Fruit fly (Drosophila melanogaster) whole organism, embryonic: ENCODE measurements around the gene CG10730.

Source experiments
- CG1024 ChIP-seq: fragments of 200-800 bp; sonication (Bioruptor generic); IDR thresholded peaks from 2 replicates; pipeline ENCODE4 v1.3.6; 2022; ENCODE audit warnings: missing biosample characterization, missing genetic modification characterization
- CG10366 ChIP-seq: fragments of 200-800 bp; sonication (Bioruptor generic); IDR thresholded peaks from 2 replicates; pipeline ENCODE4 v1.3.6; 2022; ENCODE audit warnings: missing biosample characterization, missing genetic modification characterization
- CG10959 ChIP-seq: fragments of 200-800 bp; sonication (Bioruptor generic); IDR thresholded peaks from 2 replicates; pipeline ENCODE4 v1.3.6; 2022; ENCODE audit warnings: missing biosample characterization, missing genetic modification characterization
- CG11085 ChIP-seq: fragments of 200-800 bp; sonication (Bioruptor generic); IDR thresholded peaks from 2 replicates; pipeline ENCODE4 v1.3.6; 2022; ENCODE audit warnings: missing biosample characterization, missing genetic modification characterization
- CG11247 ChIP-seq: fragments of 200-800 bp; sonication (Bioruptor generic); IDR thresholded peaks from 2 replicates; pipeline ENCODE4 v1.3.6; 2022; ENCODE audit warnings: missing biosample characterization, missing genetic modification characterization
- CG11456 ChIP-seq: fragments of 200-800 bp; sonication (Bioruptor generic); IDR thresholded peaks from 3 replicates; pipeline ENCODE4 v1.3.6; 2022; ENCODE audit warnings: missing biosample characterization, missing genetic modification characterization
- CG12236 ChIP-seq: fragments of 200-800 bp; sonication (Bioruptor generic); optimal IDR thresholded peaks from 2 replicates; lab custom pipeline; 2016; ENCODE audit warnings: missing biosample characterization, missing genetic modification characterization
- CG16779 ChIP-seq: fragments of 200-800 bp; sonication (Bioruptor generic); IDR thresholded peaks from 2 replicates; pipeline ENCODE4 v1.3.6; 2022; ENCODE audit warnings: missing biosample characterization, missing genetic modification characterization
- CG17912 ChIP-seq: fragments of 200-800 bp; sonication (Bioruptor generic); optimal IDR thresholded peaks from 2 replicates; lab custom pipeline; 2018; ENCODE audit warnings: missing biosample characterization, mild to moderate bottlenecking, missing genetic modification characterization
- CG2120 ChIP-seq: fragments of 200-800 bp; sonication (Bioruptor generic); optimal IDR thresholded peaks from 3 replicates; lab custom pipeline; 2016; ENCODE audit warnings: missing biosample characterization, missing genetic modification characterization
- CG30403 ChIP-seq: fragments of 200-800 bp; sonication (Bioruptor generic); optimal IDR thresholded peaks from 3 replicates; lab custom pipeline; 2016; ENCODE audit warnings: missing biosample characterization, missing genetic modification characterization
- CG32772 ChIP-seq: fragments of 200-800 bp; sonication (Bioruptor generic); IDR thresholded peaks from 2 replicates; pipeline ENCODE4 v1.3.6; 2022; ENCODE audit warnings: missing biosample characterization, missing genetic modification characterization
- CG33213 ChIP-seq: fragments of 200-800 bp; sonication (Bioruptor generic); optimal IDR thresholded peaks from 3 replicates; lab custom pipeline; 2016; ENCODE audit warnings: missing biosample characterization, missing genetic modification characterization
- CG3726 ChIP-seq: fragments of 200-800 bp; sonication (Bioruptor generic); IDR thresholded peaks from 3 replicates; pipeline ENCODE4, ENCODE4 v1.3.6; 2022; ENCODE audit warnings: missing biosample characterization, missing genetic modification characterization
- CG3995 ChIP-seq: fragments of 200-800 bp; sonication (Bioruptor generic); optimal IDR thresholded peaks from 3 replicates; lab custom pipeline; 2016; ENCODE audit warnings: missing biosample characterization, missing genetic modification characterization
- CG5180 ChIP-seq: fragments of 200-800 bp; sonication (Bioruptor generic); optimal IDR thresholded peaks from 3 replicates; lab custom pipeline; 2017; ENCODE audit warnings: missing biosample characterization, missing genetic modification characterization, mild to moderate bottlenecking, moderate library complexity, missing genetic modification reagents
- CG7357 ChIP-seq: fragments of 200-800 bp; sonication (Bioruptor generic); IDR thresholded peaks from 3 replicates; pipeline ENCODE4 v1.3.6; 2022; ENCODE audit warnings: missing biosample characterization, missing genetic modification characterization
- CG9609 ChIP-seq: fragments of 200-800 bp; sonication (Bioruptor generic); optimal IDR thresholded peaks from 3 replicates; lab custom pipeline; 2016; ENCODE audit warnings: missing biosample characterization, missing genetic modification characterization
- Camta ChIP-seq: fragments of 200-800 bp; sonication (Bioruptor generic); optimal IDR thresholded peaks from 2 replicates; lab custom pipeline; 2016; ENCODE audit warnings: missing biosample characterization, missing genetic modification characterization
- Eip74EF ChIP-seq, 2 experiments: fragments of 200-800 bp in 1 of 2; fragments of >200 bp in 1 of 2; sonication (Bioruptor generic) in 1 of 2; optimal IDR thresholded peaks; 2 replicates each; lab custom pipeline; 2017 to 2019; ENCODE audit warnings: missing biosample characterization in 2 of 2, missing genetic modification characterization in 2 of 2, mild to moderate bottlenecking in 1 of 2, moderate library complexity in 1 of 2
- HmgZ ChIP-seq: fragments of 200-800 bp; sonication (Bioruptor generic); optimal IDR thresholded peaks from 2 replicates; lab custom pipeline; 2018; ENCODE audit warnings: missing biosample characterization, mild to moderate bottlenecking, missing genetic modification characterization
- Hr39 ChIP-seq: fragments of >200 bp; optimal IDR thresholded peaks from 2 replicates; lab custom pipeline; 2017
- MESR4 ChIP-seq: fragments of 200-800 bp; sonication (Bioruptor generic); optimal IDR thresholded peaks from 2 replicates; lab custom pipeline; 2018; ENCODE audit warnings: missing biosample characterization, mild to moderate bottlenecking, missing genetic modification characterization, moderate library complexity
- Mes4 ChIP-seq: fragments of 200-800 bp; sonication (Bioruptor generic); optimal IDR thresholded peaks from 2 replicates; lab custom pipeline; 2016; ENCODE audit warnings: missing biosample characterization, missing genetic modification characterization
- Ravus ChIP-seq: fragments of 200-800 bp; sonication (Bioruptor generic); IDR thresholded peaks from 2 replicates; pipeline ENCODE4 v1.3.6; 2022; ENCODE audit warnings: missing biosample characterization, missing genetic modification characterization
- Six4 ChIP-seq: fragments of 200-800 bp; sonication (Bioruptor generic); optimal IDR thresholded peaks from 2 replicates; lab custom pipeline; 2016; ENCODE audit warnings: missing biosample characterization, missing genetic modification characterization
- ash1 ChIP-seq: fragments of 200-800 bp; sonication (Bioruptor generic); optimal IDR thresholded peaks from 2 replicates; lab custom pipeline; 2018; ENCODE audit warnings: missing biosample characterization, mild to moderate bottlenecking, missing genetic modification characterization
- chif ChIP-seq, 2 experiments: fragments of 200-800 bp; sonication (Bioruptor generic); optimal IDR thresholded peaks; 3 replicates each; lab custom pipeline; 2016; ENCODE audit warnings: missing biosample characterization in 2 of 2, missing genetic modification characterization in 2 of 2
- chinmo ChIP-seq: fragments of 200-800 bp; sonication (Bioruptor generic); IDR thresholded peaks from 4 replicates; pipeline ENCODE4 v1.3.6; 2022; ENCODE audit warnings: missing biosample characterization, missing genetic modification characterization; ENCODE audit not compliant: partially characterized antibody
- crol ChIP-seq: fragments of 200-800 bp; sonication (Bioruptor generic); IDR thresholded peaks from 2 replicates; pipeline ENCODE4 v1.3.6; 2022; ENCODE audit warnings: missing biosample characterization, missing genetic modification characterization
- da ChIP-seq: fragments of 200-800 bp; sonication (Bioruptor generic); optimal IDR thresholded peaks from 2 replicates; lab custom pipeline; 2016; ENCODE audit warnings: missing biosample characterization, missing genetic modification characterization
- dati ChIP-seq: fragments of 200-800 bp; sonication (Bioruptor generic); IDR thresholded peaks from 2 replicates; pipeline ENCODE4 v1.3.6; 2022; ENCODE audit warnings: missing biosample characterization, missing genetic modification characterization
- esg ChIP-seq: fragments of 200-800 bp; sonication (Bioruptor generic); conservative IDR thresholded peaks from 2 replicates; pipeline ENCODE4 v1.3.6; 2022; ENCODE audit warnings: missing biosample characterization, missing genetic modification characterization
- ewg ChIP-seq: fragments of 200-800 bp; sonication (Bioruptor generic); optimal IDR thresholded peaks from 3 replicates; lab custom pipeline; 2017; ENCODE audit warnings: mild to moderate bottlenecking, missing biosample characterization, missing genetic modification reagents, missing genetic modification characterization
- fru ChIP-seq: fragments of >200 bp; optimal IDR thresholded peaks from 2 replicates; lab custom pipeline; 2017
- gcm2 ChIP-seq: fragments of 200-800 bp; sonication (Bioruptor generic); optimal IDR thresholded peaks from 2 replicates; lab custom pipeline; 2016; ENCODE audit warnings: missing biosample characterization, missing genetic modification characterization
- gem ChIP-seq: fragments of 200-800 bp; sonication (Bioruptor generic); optimal IDR thresholded peaks from 2 replicates; lab custom pipeline; 2019; ENCODE audit warnings: missing biosample characterization, mild to moderate bottlenecking, missing genetic modification characterization, moderate library complexity
- inv ChIP-seq: fragments of 200-800 bp; sonication (Bioruptor generic); IDR thresholded peaks from 2 replicates; pipeline ENCODE4 v1.3.6; 2022; ENCODE audit warnings: missing biosample characterization, missing genetic modification characterization; ENCODE audit not compliant: partially characterized antibody
- lmd ChIP-seq: fragments of 200-800 bp; sonication (Bioruptor generic); IDR thresholded peaks from 2 replicates; pipeline ENCODE4 v1.3.6; 2022; ENCODE audit warnings: missing biosample characterization, missing genetic modification characterization
- maf-S ChIP-seq: fragments of 200-800 bp; sonication (Bioruptor generic); optimal IDR thresholded peaks from 2 replicates; lab custom pipeline; 2016; ENCODE audit warnings: missing biosample characterization, missing genetic modification characterization
- nerfin-2 ChIP-seq: fragments of 200-800 bp; sonication (Bioruptor generic); IDR thresholded peaks from 2 replicates; pipeline ENCODE4 v1.3.6; 2022; ENCODE audit warnings: missing biosample characterization, missing genetic modification characterization; ENCODE audit not compliant: partially characterized antibody
- pfk ChIP-seq: fragments of 200-800 bp; sonication (Bioruptor generic); optimal IDR thresholded peaks from 2 replicates; lab custom pipeline; 2018; ENCODE audit warnings: missing biosample characterization, mild to moderate bottlenecking, missing genetic modification characterization, moderate library complexity
- row ChIP-seq: fragments of 200-800 bp; sonication (Bioruptor generic); IDR thresholded peaks from 3 replicates; pipeline ENCODE4 v1.3.6; 2022; ENCODE audit warnings: missing biosample characterization, missing genetic modification characterization
- sd ChIP-seq: fragments of 200-800 bp; sonication (Bioruptor generic); optimal IDR thresholded peaks from 3 replicates; lab custom pipeline; 2018; ENCODE audit warnings: missing biosample characterization, mild to moderate bottlenecking, missing genetic modification characterization, moderate library complexity
- sim ChIP-seq: fragments of 200-800 bp; sonication (Bioruptor generic); IDR thresholded peaks from 2 replicates; pipeline ENCODE4 v1.3.6; 2022; ENCODE audit warnings: missing biosample characterization, missing genetic modification characterization
- tgo ChIP-seq: fragments of 200-800 bp; sonication (Bioruptor generic); IDR thresholded peaks from 3 replicates; pipeline ENCODE4 v1.3.6; 2022; ENCODE audit warnings: missing biosample characterization, missing genetic modification characterization
- tna ChIP-seq: fragments of 200-800 bp; sonication (Bioruptor generic); IDR thresholded peaks from 2 replicates; pipeline ENCODE4 v1.3.6; 2022; ENCODE audit warnings: missing biosample characterization, missing genetic modification characterization; ENCODE audit not compliant: partially characterized antibody
- unc-4 ChIP-seq: fragments of 200-800 bp; sonication (Bioruptor generic); IDR thresholded peaks from 2 replicates; pipeline ENCODE4 v1.3.6; 2022; ENCODE audit warnings: missing biosample characterization, missing genetic modification characterization; ENCODE audit not compliant: partially characterized antibody
- zfh2 ChIP-seq: fragments of 200-800 bp; sonication (Bioruptor generic); optimal IDR thresholded peaks from 2 replicates; lab custom pipeline; 2016; ENCODE audit warnings: missing biosample characterization, missing genetic modification characterization

The CG10730 gene

DNA sequence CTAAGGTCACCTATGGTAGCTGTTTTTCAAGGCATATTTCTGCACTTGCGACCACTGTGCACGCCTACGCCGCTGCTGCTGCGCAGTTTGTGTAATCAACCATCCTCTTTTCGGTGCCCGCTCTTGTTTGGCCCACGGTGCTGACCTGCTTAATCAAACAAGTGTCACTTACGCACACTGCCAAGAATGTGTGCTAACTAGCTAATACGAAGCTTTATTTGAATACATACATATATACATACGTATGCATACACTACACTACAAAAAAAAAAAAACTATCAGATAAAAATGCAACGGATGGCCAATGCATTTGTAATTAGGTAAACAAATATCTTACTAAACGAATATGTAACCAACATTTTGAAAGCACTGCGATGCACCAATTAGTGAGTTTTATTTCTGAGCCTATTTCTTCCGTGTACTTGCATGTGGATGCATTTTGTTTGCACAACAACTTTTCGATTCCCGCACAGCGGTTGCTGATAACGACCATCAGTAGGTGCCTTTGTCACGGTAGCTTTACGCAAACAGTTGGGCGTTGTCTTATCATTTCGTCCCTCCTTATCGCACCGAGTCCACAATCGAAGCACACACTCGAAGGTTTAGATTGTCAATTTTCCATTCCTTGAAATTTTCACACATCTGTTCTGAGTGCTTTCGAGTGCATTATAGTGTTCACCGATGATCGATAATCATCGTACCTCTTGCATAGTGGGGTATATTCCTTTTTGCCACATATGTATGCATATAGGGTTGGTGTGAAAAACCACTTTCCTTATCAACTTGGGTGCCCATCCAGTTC is 14.5 kb upstream of the CG10730 start (continued):
- TF ChIP-seq CG11456 (GFP tag; lab: Robert Waterston, UW): peak; percentile 88
- peak; percentile 59 for TF ChIP-seq CG10959
- peak; percentile 53 for TF ChIP-seq HmgZ (tag; lab: Kevin White, UChicago)
- peak; percentile 90 for TF ChIP-seq CG10366
- TF ChIP-seq CG16779 (GFP tag; lab: Robert Waterston, UW): 0 out of 2 replicates have a peak, but pooled peaks have one; percentile 44
- peak; percentile 76 for TF ChIP-seq CG5180 (GFP tag; lab: Kevin White, UChicago)
- peak; percentile 78 for TF ChIP-seq Mes4 (GFP tag; lab: Kevin White, UChicago)
- TF ChIP-seq ewg (GFP tag; lab: Kevin White, UChicago): peak; percentile 71
- TF ChIP-seq Six4 (GFP tag; lab: Kevin White, UChicago): peak; percentile 71
- TF ChIP-seq nerfin-2 (GFP tag; lab: Robert Waterston, UW): no peak
- no peak for TF ChIP-seq unc-4 (GFP tag; lab: Robert Waterston, UW)
- TF ChIP-seq CG30403 (GFP tag; lab: Kevin White, UChicago): peak; percentile 81
- TF ChIP-seq CG11085 (GFP tag; lab: Robert Waterston, UW): peak; percentile 47
- peak; percentile 79 for TF ChIP-seq lmd
- TF ChIP-seq chif (GFP tag; optimal IDR thresholded peaks at IDR 0.05; lab: Kevin White, UChicago): peak; percentile 79 to 86
- TF ChIP-seq sim (GFP tag; lab: Robert Waterston, UW): peak; percentile 59; the same call in 1 of the 2 replicates
- TF ChIP-seq CG7357 (GFP tag; lab: Robert Waterston, UW): peak; percentile 55; the same call in 2 of the 3 replicates
- TF ChIP-seq CG2120 (GFP tag; lab: Kevin White, UChicago): peak; percentile 72
- TF ChIP-seq inv (GFP tag; lab: Robert Waterston, UW): no peak
- TF ChIP-seq Hr39: no peak
- no peak for TF ChIP-seq zfh2
- TF ChIP-seq CG32772 (GFP tag; lab: Robert Waterston, UW): peak; percentile 85
- peak; percentile 83 for TF ChIP-seq dati (GFP tag; lab: Robert Waterston, UW)
- TF ChIP-seq maf-S (GFP tag; lab: Kevin White, UChicago): peak; percentile 64
- TF ChIP-seq chinmo (GFP tag; lab: Robert Waterston, UW): peak; percentile 91; the same call in 3 of the 4 replicates
- peak; percentile 97 for TF ChIP-seq sd (tag; lab: Kevin White, UChicago)
- TF ChIP-seq Ravus (GFP tag; lab: Robert Waterston, UW): peak; percentile 25
- peak; percentile 74; the same call in 2 of the 3 replicates for TF ChIP-seq tgo (GFP tag; lab: Robert Waterston, UW)
- peak; percentile 78 for TF ChIP-seq CG9609
- peak; percentile 22 for TF ChIP-seq da
- peak; percentile 63; the same call in 1 of the 2 replicates for TF ChIP-seq CG11247 (GFP tag; lab: Robert Waterston, UW)
- TF ChIP-seq fru (lab: Kevin White, UChicago): no peak
- TF ChIP-seq CG33213 (GFP tag; lab: Kevin White, UChicago): peak; percentile 72
- TF ChIP-seq gcm2: peak; percentile 84
- peak; percentile 88 for TF ChIP-seq CG12236
- peak in 1 of 2 experiments; percentile 91 for TF ChIP-seq Eip74EF (GFP tag; optimal IDR thresholded peaks at IDR 0.05; lab: Kevin White, UChicago)
- peak; percentile 8 for TF ChIP-seq tna (GFP tag; lab: Robert Waterston, UW)
- peak; percentile 78 for TF ChIP-seq Camta
- peak; percentile 26 for TF ChIP-seq MESR4 (GFP tag; lab: Kevin White, UChicago)
- peak; percentile 88 for TF ChIP-seq esg
- peak; percentile 88 for TF ChIP-seq gem (tag; lab: Kevin White, UChicago)
- peak; percentile 2 for TF ChIP-seq CG3995 (GFP tag; lab: Kevin White, UChicago)
- peak; percentile 78 for TF ChIP-seq CG1024 (GFP tag; lab: Robert Waterston, UW)
- peak; percentile 83 for TF ChIP-seq crol (GFP tag; lab: Robert Waterston, UW)
- TF ChIP-seq CG17912 (GFP tag; lab: Kevin White, UChicago): no peak
- TF ChIP-seq pfk (GFP tag; lab: Kevin White, UChicago): peak; percentile 2
- TF ChIP-seq row: peak; percentile 79
- peak; percentile 77; the same call in 1 of the 3 replicates for TF ChIP-seq CG3726 (GFP tag; lab: Robert Waterston, UW)
- no peak for TF ChIP-seq ash1 (GFP tag; lab: Kevin White, UChicago)
